Fruit fly (Drosophila melanogaster) S2 (cell line): ENCODE results near the gene CG13901.

ENCODE experiments used
- CG8478 ChIP-seq: fragments of >200 bp; optimal IDR thresholded peaks from 2 replicates; lab custom pipeline; 2018
- CTCF ChIP-seq, 2 experiments: fragments of >200 bp; optimal IDR thresholded peaks; 2 replicates each; lab custom pipeline; 2018

- TF ChIP-seq CG8478 (lab: Kevin White, UChicago) = no peak
- TF ChIP-seq CTCF (optimal IDR thresholded peaks at IDR 0.05; lab: Kevin White, UChicago) = no peak
These were observed 22.1 kb downstream of the CG13901 start for dm6 chr3L:815234-816200.
